Worm (Caenorhabditis elegans) whole organism, mixed stage, embryonic: ENCODE data around the gene nhr-122.

Experiments
- M03D4.4 ChIP-seq: sonication (generic microtip); optimal IDR thresholded peaks from 2 replicates; lab custom pipeline; 2017; ENCODE audit warnings: mild to moderate bottlenecking, missing genetic modification characterization, missing compliant biosample characterization
- bed-3 ChIP-seq: fragments of 200-800 bp; sonication (Bioruptor generic); optimal IDR thresholded peaks from 3 replicates; lab custom pipeline; 2018; ENCODE audit warnings: mild to moderate bottlenecking, missing genetic modification characterization, moderate library complexity, missing compliant biosample characterization
- blmp-1 ChIP-seq: fragments of 150-350 bp; optimal IDR thresholded peaks from 2 replicates; lab custom pipeline; 2014; ENCODE audit warnings: missing biosample characterization, missing genetic modification characterization
- ceh-39 ChIP-seq: fragments of 150-350 bp; optimal IDR thresholded peaks from 2 replicates; lab custom pipeline; 2014; ENCODE audit warnings: missing biosample characterization, missing genetic modification characterization
- ceh-43 ChIP-seq: fragments of 200-800 bp; sonication (Bioruptor generic); optimal IDR thresholded peaks from 2 replicates; lab custom pipeline; 2018; ENCODE audit warnings: mild to moderate bottlenecking, missing genetic modification characterization, moderate library complexity, missing compliant biosample characterization
- ceh-83 ChIP-seq: fragments of 200-800 bp; sonication (Bioruptor generic); optimal IDR thresholded peaks from 2 replicates; lab custom pipeline; 2018; ENCODE audit warnings: mild to moderate bottlenecking, missing genetic modification characterization, missing compliant biosample characterization
- ces-1 ChIP-seq: fragments of 150-350 bp; optimal IDR thresholded peaks from 2 replicates; lab custom pipeline; 2014; ENCODE audit warnings: missing biosample characterization, missing genetic modification reagents, missing genetic modification characterization
- cnd-1 ChIP-seq: fragments of 200-800 bp; sonication (Bioruptor generic); optimal IDR thresholded peaks from 2 replicates; lab custom pipeline; 2018; ENCODE audit warnings: mild to moderate bottlenecking, missing genetic modification characterization, missing compliant biosample characterization
- drap-1 ChIP-seq: fragments of 200-800 bp; sonication (Bioruptor generic); optimal IDR thresholded peaks from 3 replicates; lab custom pipeline; 2018; ENCODE audit warnings: mild to moderate bottlenecking, missing genetic modification characterization, missing compliant biosample characterization
- elt-1 ChIP-seq: sonication (generic microtip); optimal IDR thresholded peaks from 2 replicates; lab custom pipeline; 2017; ENCODE audit warnings: missing genetic modification characterization, mild to moderate bottlenecking, missing compliant biosample characterization, antibody characterized with exemption, moderate library complexity, borderline replicate concordance; ENCODE audit not compliant: insufficient read depth
- elt-3 ChIP-seq: fragments of 150-350 bp; optimal IDR thresholded peaks from 2 replicates; lab custom pipeline; 2014; ENCODE audit warnings: missing biosample characterization, missing genetic modification characterization
- flh-1 ChIP-seq: fragments of 200-800 bp; sonication (Bioruptor generic); optimal IDR thresholded peaks from 2 replicates; lab custom pipeline; 2018; ENCODE audit warnings: mild to moderate bottlenecking, missing genetic modification characterization, moderate library complexity, missing compliant biosample characterization
- ham-2 ChIP-seq: fragments of 200-800 bp; sonication (Bioruptor generic); optimal IDR thresholded peaks from 2 replicates; lab custom pipeline; 2018; ENCODE audit warnings: mild to moderate bottlenecking, missing genetic modification characterization, missing compliant biosample characterization
- hlh-1 ChIP-seq: fragments of 150-350 bp; optimal IDR thresholded peaks from 2 replicates; lab custom pipeline; 2014; ENCODE audit warnings: missing biosample characterization, missing genetic modification reagents, missing genetic modification characterization
- lin-13 ChIP-seq: fragments of 150-350 bp; optimal IDR thresholded peaks from 2 replicates; lab custom pipeline; 2014; ENCODE audit warnings: missing biosample characterization, missing genetic modification characterization
- lin-32 ChIP-seq: fragments of 200-800 bp; sonication (Bioruptor generic); optimal IDR thresholded peaks from 2 replicates; lab custom pipeline; 2018; ENCODE audit warnings: mild to moderate bottlenecking, missing genetic modification characterization, missing compliant biosample characterization
- lsy-2 ChIP-seq: fragments of 150-350 bp; optimal IDR thresholded peaks from 2 replicates; lab custom pipeline; 2014; ENCODE audit warnings: missing biosample characterization, missing genetic modification characterization
- mab-5 ChIP-seq: fragments of 150-350 bp; optimal IDR thresholded peaks from 2 replicates; lab custom pipeline; 2014; ENCODE audit warnings: missing biosample characterization, missing genetic modification characterization
- mep-1 ChIP-seq: fragments of 150-350 bp; optimal IDR thresholded peaks from 2 replicates; lab custom pipeline; 2017; ENCODE audit warnings: missing biosample characterization, missing genetic modification reagents, missing genetic modification characterization, inconsistent platforms
- mls-2 ChIP-seq: sonication (generic microtip); optimal IDR thresholded peaks from 2 replicates; lab custom pipeline; 2016; ENCODE audit warnings: mild to moderate bottlenecking, missing genetic modification characterization, moderate library complexity, missing compliant biosample characterization
- nhr-12 ChIP-seq: fragments of 150-350 bp; optimal IDR thresholded peaks from 2 replicates; lab custom pipeline; 2014; ENCODE audit warnings: missing biosample characterization, missing genetic modification characterization
- nhr-2 ChIP-seq: fragments of 150-350 bp; optimal IDR thresholded peaks from 2 replicates; lab custom pipeline; 2014; ENCODE audit warnings: missing biosample characterization, missing genetic modification characterization
- nhr-237 ChIP-seq: fragments of 150-350 bp; optimal IDR thresholded peaks from 2 replicates; lab custom pipeline; 2014; ENCODE audit warnings: missing biosample characterization, missing genetic modification characterization
- nhr-28 ChIP-seq: fragments of 150-350 bp; optimal IDR thresholded peaks from 2 replicates; lab custom pipeline; 2014; ENCODE audit warnings: missing biosample characterization, missing genetic modification characterization
- nhr-76 ChIP-seq: sonication (generic microtip); optimal IDR thresholded peaks from 2 replicates; lab custom pipeline; 2017; ENCODE audit warnings: missing biosample characterization, missing genetic modification characterization
- pha-4 ChIP-seq: fragments of 150-350 bp; optimal IDR thresholded peaks from 2 replicates; lab custom pipeline; 2018; ENCODE audit warnings: missing biosample characterization, missing genetic modification reagents, missing genetic modification characterization
- sem-2 ChIP-seq: fragments of 200-800 bp; sonication (Bioruptor generic); optimal IDR thresholded peaks from 2 replicates; lab custom pipeline; 2018; ENCODE audit warnings: mild to moderate bottlenecking, missing genetic modification characterization, missing compliant biosample characterization
- snpc-4 ChIP-seq: fragments of 150-350 bp; optimal IDR thresholded peaks from 2 replicates; lab custom pipeline; 2014; ENCODE audit warnings: missing biosample characterization, missing genetic modification characterization
- sptf-1 ChIP-seq: sonication (generic microtip); optimal IDR thresholded peaks from 2 replicates; lab custom pipeline; 2017; ENCODE audit warnings: mild to moderate bottlenecking, missing genetic modification characterization, moderate library complexity, missing compliant biosample characterization
- tbx-8 ChIP-seq: fragments of 200-800 bp; sonication (Bioruptor generic); optimal IDR thresholded peaks from 2 replicates; lab custom pipeline; 2018; ENCODE audit warnings: mild to moderate bottlenecking, missing genetic modification characterization, moderate library complexity, missing compliant biosample characterization
- unc-120 ChIP-seq: sonication (generic microtip); optimal IDR thresholded peaks from 2 replicates; lab custom pipeline; 2017; ENCODE audit warnings: missing genetic modification characterization, missing compliant biosample characterization; ENCODE audit not compliant: poor library complexity, severe bottlenecking
- unc-39 ChIP-seq: fragments of 150-350 bp; optimal IDR thresholded peaks from 2 replicates; lab custom pipeline; 2014; ENCODE audit warnings: missing biosample characterization, missing genetic modification characterization
- unc-62 ChIP-seq: fragments of 150-350 bp; optimal IDR thresholded peaks from 2 replicates; lab custom pipeline; 2014; ENCODE audit warnings: missing biosample characterization, missing genetic modification reagents, missing genetic modification characterization
- zip-8 ChIP-seq: fragments of 150-350 bp; optimal IDR thresholded peaks from 2 replicates; lab custom pipeline; 2014; ENCODE audit warnings: missing biosample characterization, missing genetic modification characterization
- ztf-11 ChIP-seq: fragments of 150-350 bp; optimal IDR thresholded peaks from 2 replicates; lab custom pipeline; 2014; ENCODE audit warnings: missing biosample characterization, missing genetic modification characterization

nhr-122 gene

DNA sequence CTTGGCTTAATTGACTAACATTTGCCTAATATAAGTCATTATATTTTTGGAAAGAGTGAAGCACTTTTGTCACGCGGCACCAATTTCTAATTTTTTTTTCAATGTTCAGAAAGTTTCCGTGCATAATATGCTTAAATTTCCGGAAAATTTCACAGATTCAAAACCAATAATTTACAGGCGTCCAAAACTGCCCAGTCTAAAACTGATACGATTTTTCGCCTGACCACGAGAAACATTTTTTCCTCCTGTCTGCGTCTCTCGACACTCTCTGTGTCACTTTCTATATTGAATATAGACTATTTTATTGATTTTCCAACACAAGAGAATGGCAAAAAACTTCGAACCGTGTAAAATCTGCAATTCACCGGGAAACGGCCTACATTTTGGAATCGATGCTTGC lies at the start of gene nhr-122:
nhr-122 (plus strand) TSS at position 301 of the 400 bp plus-strand sequence.
- TF ChIP-seq nhr-76 (tag; lab: Kevin White, UChicago) (no peak), pha-4 (tag; lab: Kevin White, UChicago) (no peak), ham-2 (no peak)

ce11 chrIV:1565725-1566124 lies 48.0 kb upstream of the nhr-122 start:
- no peak for TF ChIP-seq lin-13 (tag; lab: Kevin White, UChicago)
- no peak for TF ChIP-seq tbx-8
- TF ChIP-seq ceh-43 (GFP tag; lab: Kevin White, UChicago): no peak
- TF ChIP-seq nhr-76 (tag; lab: Kevin White, UChicago): no peak
- no peak for TF ChIP-seq elt-3 (tag; lab: Kevin White, UChicago)
- no peak for TF ChIP-seq zip-8
- no peak for TF ChIP-seq flh-1
- no peak for TF ChIP-seq nhr-28 (tag; lab: Kevin White, UChicago)

DNA sequence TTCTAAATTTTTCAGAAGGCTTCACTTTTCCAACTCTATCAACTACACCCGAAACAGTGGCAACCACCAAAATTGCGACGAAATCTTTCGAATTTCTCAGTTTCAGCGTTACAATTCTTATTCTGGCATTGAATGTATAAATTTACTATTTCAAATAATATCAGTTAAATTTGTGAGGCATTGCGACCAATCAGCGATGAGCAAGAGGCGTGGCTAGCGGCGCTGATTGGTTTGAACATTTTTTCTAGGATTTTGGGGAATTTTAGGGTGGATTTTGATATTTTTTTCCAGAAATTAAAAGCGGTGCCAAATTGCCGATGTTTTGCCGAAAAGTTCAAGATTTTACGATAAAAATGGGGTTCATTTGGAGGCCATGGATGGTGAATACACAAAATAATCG lies 46.1 kb upstream of the nhr-122 start:
- no peak for TF ChIP-seq ceh-83 (GFP tag; lab: Kevin White, UChicago)
- no peak for TF ChIP-seq drap-1
- no peak for TF ChIP-seq mep-1 (tag; lab: Kevin White, UChicago)
- no peak for TF ChIP-seq ham-2
- no peak for TF ChIP-seq unc-120
- TF ChIP-seq blmp-1: no peak
- no peak for TF ChIP-seq sem-2 (GFP tag; lab: Kevin White, UChicago)
- no peak for TF ChIP-seq lsy-2 (tag; lab: Kevin White, UChicago)
- TF ChIP-seq ztf-11 (tag; lab: Kevin White, UChicago): no peak
- no peak for TF ChIP-seq snpc-4 (tag; lab: Kevin White, UChicago)
- TF ChIP-seq bed-3 (GFP tag; lab: Kevin White, UChicago): no peak
- no peak for TF ChIP-seq nhr-76 (tag; lab: Kevin White, UChicago)
- TF ChIP-seq pha-4 (tag; lab: Kevin White, UChicago): no peak

ce11 chrIV:1576731-1577130 lies 37.0 kb upstream of the nhr-122 start, which contains the start of gene Y41D4B.14:
TSS of gene Y41D4B.14 (plus strand) at chrIV:1577031.
- TF ChIP-seq sem-2 (GFP tag; lab: Kevin White, UChicago): no peak
- TF ChIP-seq unc-39 (tag; lab: Kevin White, UChicago): no peak
- no peak for TF ChIP-seq unc-120
- no peak for TF ChIP-seq ztf-11 (tag; lab: Kevin White, UChicago)
- TF ChIP-seq snpc-4 (tag; lab: Kevin White, UChicago): no peak
- no peak for TF ChIP-seq ceh-39 (tag; lab: Kevin White, UChicago)
- TF ChIP-seq drap-1: no peak
- TF ChIP-seq elt-3 (tag; lab: Kevin White, UChicago): no peak
- no peak for TF ChIP-seq M03D4.4 (tag; lab: Kevin White, UChicago)
- TF ChIP-seq blmp-1: no peak
- no peak for TF ChIP-seq ces-1 (GFP tag; lab: Kevin White, UChicago)

ce11 chrIV:1595802-1596201 lies 17.9 kb upstream of the nhr-122 start, which contains the start of gene npp-8:
TSS of gene npp-8 (minus strand) at chrIV:1595824.
- no peak for TF ChIP-seq nhr-2 (tag; lab: Kevin White, UChicago)
- no peak for TF ChIP-seq zip-8
- no peak for TF ChIP-seq blmp-1
- TF ChIP-seq bed-3 (GFP tag; lab: Kevin White, UChicago): peak; percentile 69
- peak; percentile 95 for TF ChIP-seq sptf-1 (tag; lab: Kevin White, UChicago)
- peak; percentile 12 for TF ChIP-seq nhr-76 (tag; lab: Kevin White, UChicago)
- TF ChIP-seq nhr-12 (tag; lab: Kevin White, UChicago): peak; percentile 77
- peak; percentile 83 for TF ChIP-seq cnd-1 (tag; lab: Kevin White, UChicago)
- TF ChIP-seq nhr-28 (tag; lab: Kevin White, UChicago): no peak
- TF ChIP-seq flh-1: peak; percentile 59
- TF ChIP-seq drap-1: peak; percentile 84
- TF ChIP-seq mep-1 (tag; lab: Kevin White, UChicago): peak; percentile 96
- TF ChIP-seq ceh-83 (GFP tag; lab: Kevin White, UChicago): peak; percentile 78
- TF ChIP-seq lsy-2 (tag; lab: Kevin White, UChicago): peak; percentile 70
- TF ChIP-seq hlh-1 (tag; lab: Kevin White, UChicago): peak; percentile 96
- no peak for TF ChIP-seq elt-3 (tag; lab: Kevin White, UChicago)
- no peak for TF ChIP-seq ceh-39 (tag; lab: Kevin White, UChicago)
- TF ChIP-seq nhr-237 (tag; lab: Kevin White, UChicago): peak; percentile 73
- TF ChIP-seq ceh-43 (GFP tag; lab: Kevin White, UChicago): peak; percentile 88
- TF ChIP-seq mls-2 (tag; lab: Kevin White, UChicago): peak; percentile 91
- TF ChIP-seq sem-2 (GFP tag; lab: Kevin White, UChicago): peak; percentile 66
- peak; percentile 70 for TF ChIP-seq ham-2
- TF ChIP-seq unc-62: peak; percentile 38
- TF ChIP-seq ces-1 (GFP tag; lab: Kevin White, UChicago): peak; percentile 41
- no peak for TF ChIP-seq snpc-4 (tag; lab: Kevin White, UChicago)
- TF ChIP-seq unc-39 (tag; lab: Kevin White, UChicago): peak; percentile 51
- peak; percentile 95 for TF ChIP-seq lin-13 (tag; lab: Kevin White, UChicago)
- peak; percentile 88 for TF ChIP-seq ztf-11 (tag; lab: Kevin White, UChicago)
- peak; percentile 89 for TF ChIP-seq M03D4.4 (tag; lab: Kevin White, UChicago)
- peak; percentile 69 for TF ChIP-seq pha-4 (tag; lab: Kevin White, UChicago)
- TF ChIP-seq unc-120: peak; percentile 83
- TF ChIP-seq tbx-8: peak; percentile 77
- peak; percentile 55 for TF ChIP-seq lin-32 (GFP tag; lab: Kevin White, UChicago)
- peak; percentile 43 for TF ChIP-seq mab-5 (tag; lab: Kevin White, UChicago)
- peak; percentile 0 for TF ChIP-seq elt-1 (tag; lab: Kevin White, UChicago)
- TF ChIP-seq, all 35 proteins: peak for 28
